Worm (Caenorhabditis elegans) whole organism, young adult: ENCODE measurements around the gene F28D1.6.

Source experiments
- B0035.1 ChIP-seq: sonication (generic microtip); optimal IDR thresholded peaks from 2 replicates; lab custom pipeline; 2016; ENCODE audit warnings: missing genetic modification characterization, mild to moderate bottlenecking, missing compliant biosample characterization, missing genotype, missing genetic modification reagents
- B0261.1 ChIP-seq: sonication (generic microtip); optimal IDR thresholded peaks from 2 replicates; lab custom pipeline; 2016; ENCODE audit warnings: mild to moderate bottlenecking, missing genetic modification characterization, moderate library complexity, missing compliant biosample characterization
- C17E4.6 ChIP-seq: fragments of 200-800 bp; sonication (Bioruptor generic); IDR thresholded peaks from 2 replicates; pipeline ENCODE4 v1.3.6; 2022; ENCODE audit warnings: missing genetic modification reagents, missing genetic modification characterization, missing compliant biosample characterization
- D2030.7 ChIP-seq: fragments of 200-800 bp; sonication (Bioruptor generic); IDR thresholded peaks from 2 replicates; pipeline ENCODE4 v1.3.6; 2022; ENCODE audit warnings: missing genetic modification reagents, missing genetic modification characterization, missing compliant biosample characterization
- F33H1.4 ChIP-seq: fragments of 200-800 bp; sonication (Bioruptor generic); IDR thresholded peaks from 2 replicates; pipeline ENCODE4 v1.3.6; 2022; ENCODE audit warnings: missing genetic modification reagents, missing genetic modification characterization, missing compliant biosample characterization
- F39B2.1 ChIP-seq: fragments of 200-800 bp; sonication (Bioruptor generic); IDR thresholded peaks from 2 replicates; pipeline ENCODE4 v1.3.6; 2022; ENCODE audit warnings: missing genetic modification reagents, missing genetic modification characterization, missing compliant biosample characterization
- F49E8.2 ChIP-seq: sonication (generic microtip); optimal IDR thresholded peaks from 3 replicates; lab custom pipeline; 2017; ENCODE audit warnings: missing genetic modification characterization, mild to moderate bottlenecking, missing compliant biosample characterization, antibody characterized with exemption, moderate library complexity; ENCODE audit not compliant: insufficient read depth
- K12H6.12 ChIP-seq: fragments of 200-800 bp; sonication (Bioruptor generic); optimal IDR thresholded peaks from 2 replicates; lab custom pipeline; 2018; ENCODE audit warnings: mild to moderate bottlenecking, missing genetic modification characterization, missing compliant biosample characterization
- T26A5.8 ChIP-seq: sonication (generic microtip); optimal IDR thresholded peaks from 2 replicates; lab custom pipeline; 2016; ENCODE audit warnings: missing genetic modification characterization, missing compliant biosample characterization
- Y53G8AR.9 ChIP-seq: fragments of 200-800 bp; sonication (Bioruptor generic); conservative IDR thresholded peaks from 2 replicates; pipeline ENCODE4 v1.3.6; 2022; ENCODE audit warnings: missing genetic modification reagents, missing genetic modification characterization, missing compliant biosample characterization
- Y95B8A.8 ChIP-seq: fragments of 200-800 bp; sonication (Bioruptor generic); IDR thresholded peaks from 2 replicates; pipeline ENCODE4 v1.3.6; 2022; ENCODE audit warnings: missing genetic modification reagents, missing genetic modification characterization, missing compliant biosample characterization
- attf-3 ChIP-seq: fragments of 200-800 bp; sonication (Bioruptor generic); conservative IDR thresholded peaks from 2 replicates; pipeline ENCODE4 v1.3.6; 2022; ENCODE audit warnings: missing genetic modification reagents, missing genetic modification characterization, missing compliant biosample characterization
- attf-5 ChIP-seq: fragments of 200-800 bp; sonication (Bioruptor generic); optimal IDR thresholded peaks from 2 replicates; lab custom pipeline; 2018; ENCODE audit warnings: mild to moderate bottlenecking, missing genetic modification characterization, missing compliant biosample characterization
- bed-1 ChIP-seq: fragments of 200-800 bp; sonication (Bioruptor generic); IDR thresholded peaks from 2 replicates; pipeline ENCODE4 v1.3.6; 2022; ENCODE audit warnings: missing genetic modification reagents, missing genetic modification characterization, missing compliant biosample characterization
- ceh-100 ChIP-seq: fragments of 200-800 bp; sonication (Bioruptor generic); IDR thresholded peaks from 2 replicates; pipeline ENCODE4 v1.3.6; 2022; ENCODE audit warnings: missing genetic modification reagents, missing genetic modification characterization, missing compliant biosample characterization
- ceh-58 ChIP-seq: fragments of 200-800 bp; sonication (Bioruptor generic); IDR thresholded peaks from 2 replicates; pipeline ENCODE4 v1.3.6; 2022; ENCODE audit warnings: missing genetic modification characterization, missing compliant biosample characterization
- ceh-79 ChIP-seq: sonication (generic microtip); optimal IDR thresholded peaks from 2 replicates; lab custom pipeline; 2017; ENCODE audit warnings: mild to moderate bottlenecking, missing genetic modification characterization, missing compliant biosample characterization
- ceh-91 ChIP-seq: fragments of 200-800 bp; sonication (Bioruptor generic); IDR thresholded peaks from 2 replicates; pipeline ENCODE4 v1.3.6; 2022; ENCODE audit warnings: missing genetic modification reagents, missing genetic modification characterization, missing compliant biosample characterization
- chd-7 ChIP-seq: sonication (generic microtip); optimal IDR thresholded peaks from 2 replicates; lab custom pipeline; 2016; ENCODE audit warnings: mild to moderate bottlenecking, missing genetic modification characterization, moderate library complexity, missing compliant biosample characterization
- dpff-1 ChIP-seq: sonication (generic microtip); optimal IDR thresholded peaks from 2 replicates; lab custom pipeline; 2017; ENCODE audit warnings: mild to moderate bottlenecking, missing genetic modification characterization, missing compliant biosample characterization
- dpl-1 ChIP-seq: fragments of 150-350 bp; optimal IDR thresholded peaks from 2 replicates; lab custom pipeline; 2014; ENCODE audit warnings: missing biosample characterization, missing genetic modification reagents, missing genetic modification characterization
- egl-18 ChIP-seq: fragments of 200-800 bp; sonication (Bioruptor generic); IDR thresholded peaks from 2 replicates; pipeline ENCODE4 v1.3.6; 2022; ENCODE audit warnings: missing genetic modification reagents, missing genetic modification characterization, missing compliant biosample characterization
- hmg-1.2 ChIP-seq: fragments of 200-800 bp; sonication (Bioruptor generic); IDR thresholded peaks from 2 replicates; pipeline ENCODE4 v1.3.6; 2022; ENCODE audit warnings: missing genetic modification reagents, missing genetic modification characterization, missing compliant biosample characterization
- hmg-20 ChIP-seq: fragments of 200-800 bp; sonication (Bioruptor generic); IDR thresholded peaks from 2 replicates; pipeline ENCODE4 v1.3.6; 2022; ENCODE audit warnings: missing genetic modification reagents, missing genetic modification characterization, missing compliant biosample characterization
- hsf-1 ChIP-seq: fragments of 200-800 bp; sonication (Bioruptor generic); IDR thresholded peaks from 2 replicates; pipeline ENCODE4 v1.3.6; 2022; ENCODE audit warnings: missing genetic modification reagents, missing genetic modification characterization, missing compliant biosample characterization
- let-607 ChIP-seq, 2 experiments: fragments of 200-800 bp in 1 of 2; sonication (Bioruptor generic) in 1 of 2; sonication (generic microtip) in 1 of 2; optimal IDR thresholded peaks; 2 replicates each; lab custom pipeline; 2016 to 2018; ENCODE audit warnings: mild to moderate bottlenecking in 2 of 2, missing compliant biosample characterization in 2 of 2, missing genetic modification characterization in 2 of 2, moderate library complexity in 2 of 2, missing genotype in 1 of 2
- lin-35 ChIP-seq, 3 experiments: fragments of 150-350 bp in 2 of 3; sonication (generic microtip) in 1 of 3; optimal IDR thresholded peaks; 2 replicates each; lab custom pipeline; 2014 to 2018; ENCODE audit warnings: missing biosample characterization in 3 of 3, missing genetic modification characterization in 3 of 3, missing genetic modification reagents in 3 of 3
- lin-40 ChIP-seq: sonication (generic microtip); optimal IDR thresholded peaks from 2 replicates; lab custom pipeline; 2016; ENCODE audit warnings: missing genetic modification characterization, mild to moderate bottlenecking, missing compliant biosample characterization, missing genotype, missing genetic modification reagents
- lsl-1 ChIP-seq: fragments of 200-800 bp; sonication (Bioruptor generic); optimal IDR thresholded peaks from 2 replicates; lab custom pipeline; 2018; ENCODE audit warnings: mild to moderate bottlenecking, missing genetic modification characterization, moderate library complexity, missing compliant biosample characterization
- madf-3 ChIP-seq: fragments of 200-800 bp; sonication (Bioruptor generic); IDR thresholded peaks from 2 replicates; pipeline ENCODE4 v1.3.6; 2022; ENCODE audit warnings: missing genetic modification reagents, missing genetic modification characterization, missing compliant biosample characterization
- madf-6 ChIP-seq: fragments of 200-800 bp; sonication (Bioruptor generic); IDR thresholded peaks from 2 replicates; pipeline ENCODE4 v1.3.6; 2022; ENCODE audit warnings: missing genetic modification reagents, missing genetic modification characterization, missing compliant biosample characterization
- mel-28 ChIP-seq: sonication (generic microtip); optimal IDR thresholded peaks from 2 replicates; lab custom pipeline; 2016; ENCODE audit warnings: borderline replicate concordance, mild to moderate bottlenecking, missing genetic modification characterization, missing compliant biosample characterization
- mes-4 ChIP-seq: sonication (generic microtip); optimal IDR thresholded peaks from 2 replicates; lab custom pipeline; 2016; ENCODE audit warnings: missing genotype, missing genetic modification characterization, missing compliant biosample characterization
- mxl-1 ChIP-seq: sonication (generic microtip); optimal IDR thresholded peaks from 2 replicates; lab custom pipeline; 2016; ENCODE audit warnings: missing genetic modification characterization, missing compliant biosample characterization
- nfya-2 ChIP-seq: fragments of 200-800 bp; sonication (Bioruptor generic); IDR thresholded peaks from 2 replicates; pipeline ENCODE4 v1.3.6; 2022; ENCODE audit warnings: missing genetic modification reagents, missing genetic modification characterization, missing compliant biosample characterization
- nhr-27 ChIP-seq: fragments of 200-800 bp; sonication (Bioruptor generic); optimal IDR thresholded peaks from 2 replicates; lab custom pipeline; 2018; ENCODE audit warnings: mild to moderate bottlenecking, missing genetic modification characterization, moderate library complexity, missing compliant biosample characterization
- pbrm-1 ChIP-seq: fragments of 200-800 bp; sonication (Bioruptor generic); IDR thresholded peaks from 2 replicates; pipeline ENCODE4 v1.3.6; 2022; ENCODE audit warnings: missing genetic modification reagents, missing genetic modification characterization, missing compliant biosample characterization
- snpc-1.1 ChIP-seq: sonication (generic microtip); optimal IDR thresholded peaks from 2 replicates; lab custom pipeline; 2017; ENCODE audit warnings: missing genetic modification characterization, mild to moderate bottlenecking, missing compliant biosample characterization, antibody characterized with exemption, moderate library complexity, missing genotype, missing genetic modification reagents; ENCODE audit not compliant: insufficient read depth
- snpc-4 ChIP-seq, 5 experiments: fragments of 150-350 bp in 1 of 5; sonication (generic microtip) in 4 of 5; optimal IDR thresholded peaks; 2 replicates each; lab custom pipeline; 2014 to 2018; ENCODE audit warnings: missing genetic modification characterization in 5 of 5, missing biosample characterization in 3 of 5, antibody characterized with exemption in 2 of 5, mild to moderate bottlenecking in 2 of 5, missing compliant biosample characterization in 2 of 5, missing genotype in 2 of 5, moderate library complexity in 2 of 5, missing genetic modification reagents in 1 of 5
- tlf-1 ChIP-seq: fragments of 200-800 bp; sonication (Bioruptor generic); optimal IDR thresholded peaks from 2 replicates; lab custom pipeline; 2018; ENCODE audit warnings: mild to moderate bottlenecking, missing genetic modification characterization, missing compliant biosample characterization
- unc-130 ChIP-seq: sonication (generic microtip); optimal IDR thresholded peaks from 2 replicates; lab custom pipeline; 2016; ENCODE audit warnings: missing genetic modification reagents, missing genetic modification characterization, missing compliant biosample characterization
- xnd-1 ChIP-seq: sonication (generic microtip); optimal IDR thresholded peaks from 2 replicates; lab custom pipeline; 2016; ENCODE audit warnings: missing genotype, missing genetic modification reagents, missing genetic modification characterization, missing compliant biosample characterization
- zim-3 ChIP-seq: sonication (generic microtip); optimal IDR thresholded peaks from 2 replicates; lab custom pipeline; 2017; ENCODE audit warnings: mild to moderate bottlenecking, missing genetic modification characterization, moderate library complexity, missing compliant biosample characterization
- ztf-18 ChIP-seq: sonication (generic microtip); optimal IDR thresholded peaks from 2 replicates; lab custom pipeline; 2016; ENCODE audit warnings: missing genotype, mild to moderate bottlenecking, missing genetic modification characterization, missing compliant biosample characterization
- ztf-25 ChIP-seq: fragments of 200-800 bp; sonication (Bioruptor generic); IDR thresholded peaks from 2 replicates; pipeline ENCODE4 v1.3.6; 2022; ENCODE audit warnings: missing genetic modification reagents, missing genetic modification characterization, missing compliant biosample characterization
- ztf-3 ChIP-seq: fragments of 200-800 bp; sonication (Bioruptor generic); optimal IDR thresholded peaks from 2 replicates; lab custom pipeline; 2018; ENCODE audit warnings: mild to moderate bottlenecking, missing genetic modification characterization, missing compliant biosample characterization

F28D1.6 gene

ce11 chrIV:12416629-12417404 lies 31.9 kb upstream of the F28D1.6 start (continued):
- TF ChIP-seq snpc-4 (GFP tag; optimal IDR thresholded peaks at IDR 0.05; lab: Kevin White, UChicago) = peak; percentile 66
- TF ChIP-seq snpc-4 (tag; optimal IDR thresholded peaks at IDR 0.05; lab: Kevin White, UChicago) = peak; percentile 62 to 91 (median 88)
- TF ChIP-seq B0035.1 (tag; lab: Kevin White, UChicago) = no peak
- TF ChIP-seq dpl-1 (GFP tag; lab: Kevin White, UChicago) = no peak
- no peak for TF ChIP-seq hmg-20 (GFP tag; lab: Robert Waterston, UW)
- no peak for TF ChIP-seq Y53G8AR.9
- no peak for TF ChIP-seq let-607 (tag; optimal IDR thresholded peaks at IDR 0.05; lab: Kevin White, UChicago)
- peak; percentile 12 for TF ChIP-seq chd-7 (tag; lab: Kevin White, UChicago)
- TF ChIP-seq xnd-1 (tag; lab: Kevin White, UChicago) = no peak
- TF ChIP-seq ceh-58 (GFP tag; lab: Robert Waterston, UW) = no peak
- TF ChIP-seq B0261.1 (tag; lab: Kevin White, UChicago) = peak; percentile 94
- no peak for TF ChIP-seq dpff-1
- peak; percentile 51 for TF ChIP-seq ztf-18 (tag; lab: Kevin White, UChicago)
- peak; percentile 33 for TF ChIP-seq zim-3
- no peak for TF ChIP-seq F39B2.1
- TF ChIP-seq snpc-1.1 (tag; lab: Kevin White, UChicago) = peak; percentile 86
- no peak for TF ChIP-seq egl-18 (GFP tag; lab: Robert Waterston, UW)
- TF ChIP-seq unc-130 = peak; percentile 3
- no peak for TF ChIP-seq nhr-27
- no peak for TF ChIP-seq bed-1 (GFP tag; lab: Robert Waterston, UW)
- TF ChIP-seq mes-4 = no peak
- peak; percentile 19 for TF ChIP-seq attf-5
- TF ChIP-seq hmg-1.2 (GFP tag; lab: Robert Waterston, UW) = peak; percentile 53
- TF ChIP-seq mxl-1 (tag; lab: Kevin White, UChicago) = peak; percentile 40
- peak; percentile 28; the same call in 1 of the 2 replicates for TF ChIP-seq D2030.7 (GFP tag; lab: Robert Waterston, UW)
- TF ChIP-seq hsf-1 (GFP tag; lab: Robert Waterston, UW) = peak; percentile 59; the same call in 1 of the 2 replicates
- peak; percentile 18 for TF ChIP-seq tlf-1
- TF ChIP-seq ceh-91 (GFP tag; lab: Robert Waterston, UW) = no peak
- TF ChIP-seq T26A5.8 (tag; lab: Kevin White, UChicago) = peak; percentile 3
- 0 out of 2 replicates have a peak, but pooled peaks have one; percentile 20 for TF ChIP-seq Y95B8A.8
- peak; percentile 31; the same call in 1 of the 2 replicates for TF ChIP-seq F33H1.4 (GFP tag; lab: Robert Waterston, UW)
- no peak for TF ChIP-seq nfya-2
- no peak for TF ChIP-seq lin-35 (GFP tag; optimal IDR thresholded peaks at IDR 0.05; lab: Kevin White, UChicago)
- TF ChIP-seq F49E8.2 (tag; lab: Kevin White, UChicago) = peak; percentile 40
- TF ChIP-seq ceh-79 (tag; lab: Kevin White, UChicago) = no peak
- TF ChIP-seq ceh-100 = no peak
- peak; percentile 41 for TF ChIP-seq lsl-1
- TF ChIP-seq ztf-25 (GFP tag; lab: Robert Waterston, UW) = no peak
- no peak for TF ChIP-seq attf-3
- no peak for TF ChIP-seq lin-40
- TF ChIP-seq madf-3 (GFP tag; lab: Robert Waterston, UW) = no peak
- no peak for TF ChIP-seq C17E4.6 (GFP tag; lab: Robert Waterston, UW)
- no peak for TF ChIP-seq mel-28
- TF ChIP-seq K12H6.12 = no peak
- no peak for TF ChIP-seq pbrm-1 (GFP tag; lab: Robert Waterston, UW)
- TF ChIP-seq madf-6 (GFP tag; lab: Robert Waterston, UW) = peak; percentile 40
- TF ChIP-seq ztf-3 = no peak
